Worm (Caenorhabditis elegans): ENCODE measurements around the gene nhr-118.

nhr-118 gene

ce11 chrV:4407519-4407918 is at the start of gene nhr-118:
Gene nhr-118, plus strand, starts transcription at chrV:4407819.
- no peak for TF ChIP-seq snpc-4 (tag; optimal IDR thresholded peaks at IDR 0.05)
- TF ChIP-seq ceh-39 (tag; optimal IDR thresholded peaks at IDR 0.05): no peak
- no peak for TF ChIP-seq zip-8 (tag; optimal IDR thresholded peaks at IDR 0.05)
- no peak for TF ChIP-seq ces-1 (GFP tag; optimal IDR thresholded peaks at IDR 0.05)
- TF ChIP-seq hlh-1 (tag; optimal IDR thresholded peaks at IDR 0.05): no peak
- TF ChIP-seq M03D4.4 (tag; optimal IDR thresholded peaks at IDR 0.05): no peak
- no peak for TF ChIP-seq elt-3 (tag; optimal IDR thresholded peaks at IDR 0.05)
- no peak for TF ChIP-seq ceh-83 (GFP tag; optimal IDR thresholded peaks at IDR 0.05)
- no peak for TF ChIP-seq ztf-11 (tag; optimal IDR thresholded peaks at IDR 0.05)
- no peak for TF ChIP-seq sem-2 (GFP tag; optimal IDR thresholded peaks at IDR 0.05)

- TF ChIP-seq sptf-1 (tag; optimal IDR thresholded peaks at IDR 0.05) (no peak), nhr-237 (tag; optimal IDR thresholded peaks at IDR 0.05) (no peak), ces-1 (GFP tag; optimal IDR thresholded peaks at IDR 0.05) (peak; percentile 80), sem-2 (GFP tag; optimal IDR thresholded peaks at IDR 0.05) (no peak), pha-4 (tag; optimal IDR thresholded peaks at IDR 0.05) (no peak), mls-2 (tag; optimal IDR thresholded peaks at IDR 0.05) (peak; percentile 26), elt-3 (tag; optimal IDR thresholded peaks at IDR 0.05) (no peak), hlh-1 (tag; optimal IDR thresholded peaks at IDR 0.05) (no peak)
Observed at ce11 chrV:4359127-4359526, 48.5 kb upstream of the nhr-118 start.

ce11 chrV:4360018-4360417 is 47.6 kb upstream of the nhr-118 start:
- no peak for TF ChIP-seq nhr-2 (tag; optimal IDR thresholded peaks at IDR 0.05)
- TF ChIP-seq nhr-28 (tag; optimal IDR thresholded peaks at IDR 0.05): no peak
- no peak for TF ChIP-seq cnd-1 (tag; optimal IDR thresholded peaks at IDR 0.05)
- peak; percentile 42 for TF ChIP-seq unc-62 (GFP tag; optimal IDR thresholded peaks at IDR 0.05)
- no peak for TF ChIP-seq lin-32 (GFP tag; optimal IDR thresholded peaks at IDR 0.05)
- no peak for TF ChIP-seq ztf-11 (tag; optimal IDR thresholded peaks at IDR 0.05)
- TF ChIP-seq ceh-43 (GFP tag; optimal IDR thresholded peaks at IDR 0.05): no peak
- TF ChIP-seq mep-1 (tag; optimal IDR thresholded peaks at IDR 0.05): no peak
- TF ChIP-seq elt-3 (tag; optimal IDR thresholded peaks at IDR 0.05): no peak

- no peak for TF ChIP-seq sem-2 (GFP tag; optimal IDR thresholded peaks at IDR 0.05)
- TF ChIP-seq zip-8 (tag; optimal IDR thresholded peaks at IDR 0.05): no peak
- TF ChIP-seq nhr-2 (tag; optimal IDR thresholded peaks at IDR 0.05): peak; percentile 19
- TF ChIP-seq elt-3 (tag; optimal IDR thresholded peaks at IDR 0.05): peak; percentile 37
- TF ChIP-seq sptf-1 (tag; optimal IDR thresholded peaks at IDR 0.05): no peak
- peak; percentile 51 for TF ChIP-seq unc-62 (GFP tag; optimal IDR thresholded peaks at IDR 0.05)
- peak; percentile 69 for TF ChIP-seq elt-1 (tag; optimal IDR thresholded peaks at IDR 0.05; ENCODE audit: borderline replicate concordance, insufficient read depth)
- no peak for TF ChIP-seq hlh-1 (tag; optimal IDR thresholded peaks at IDR 0.05)
Observed at ce11 chrV:4361505-4361904, 46.1 kb upstream of the nhr-118 start, which contains the start of gene F32D1.3. Gene F32D1.3, minus strand, starts transcription at chrV:4361569.

- TF ChIP-seq elt-1 (tag; optimal IDR thresholded peaks at IDR 0.05; ENCODE audit: borderline replicate concordance, insufficient read depth) (no peak), mab-5 (tag; optimal IDR thresholded peaks at IDR 0.05) (no peak), lsy-2 (tag; optimal IDR thresholded peaks at IDR 0.05) (no peak), snpc-4 (tag; optimal IDR thresholded peaks at IDR 0.05) (no peak), mls-2 (tag; optimal IDR thresholded peaks at IDR 0.05) (no peak), unc-39 (tag; optimal IDR thresholded peaks at IDR 0.05) (no peak), blmp-1 (tag; optimal IDR thresholded peaks at IDR 0.05) (no peak)
Observed at ce11 chrV:4364517-4364916, 43.1 kb upstream of the nhr-118 start, which contains the start of gene grl-13. Gene grl-13, minus strand, starts transcription at chrV:4364617.

ce11 chrV:4366440-4366839 is 41.2 kb upstream of the nhr-118 start, which contains the start of gene F32D1.11:
Gene F32D1.11, minus strand, starts transcription at chrV:4366540.
- TF ChIP-seq lsy-2 (tag; optimal IDR thresholded peaks at IDR 0.05) (no peak), tbx-8 (GFP tag; optimal IDR thresholded peaks at IDR 0.05) (no peak), mab-5 (tag; optimal IDR thresholded peaks at IDR 0.05) (no peak), snpc-4 (tag; optimal IDR thresholded peaks at IDR 0.05) (no peak), ceh-83 (GFP tag; optimal IDR thresholded peaks at IDR 0.05) (no peak), ham-2 (GFP tag; optimal IDR thresholded peaks at IDR 0.05) (no peak), hlh-1 (tag; optimal IDR thresholded peaks at IDR 0.05) (no peak), mep-1 (tag; optimal IDR thresholded peaks at IDR 0.05) (no peak), lin-13 (tag; optimal IDR thresholded peaks at IDR 0.05) (no peak), sptf-1 (tag; optimal IDR thresholded peaks at IDR 0.05) (no peak)

Data from whole organism, mixed stage, embryonic.